Fruit fly (Drosophila melanogaster) whole organism, wandering third instar larva: ENCODE measurements around the gene AP-2alpha.

Experiments
- Hr78 ChIP-seq: fragments of >200 bp; optimal IDR thresholded peaks from 2 replicates; lab custom pipeline; 2017; ENCODE audit warnings: missing biosample characterization, missing genetic modification characterization
- Myc ChIP-seq: fragments of >200 bp; optimal IDR thresholded peaks from 2 replicates; lab custom pipeline; 2017
- OdsH ChIP-seq: fragments of 200-800 bp; sonication (Bioruptor generic); optimal IDR thresholded peaks from 2 replicates; lab custom pipeline; 2016; ENCODE audit warnings: missing biosample characterization, mild to moderate bottlenecking, missing genetic modification characterization
- usp ChIP-seq: fragments of >200 bp; optimal IDR thresholded peaks from 2 replicates; lab custom pipeline; 2017; ENCODE audit warnings: missing biosample characterization, missing genetic modification characterization

- TF ChIP-seq Hr78 (GFP tag; lab: Kevin White, UChicago) (no peak), usp (GFP tag; lab: Kevin White, UChicago) (no peak), OdsH (no peak), Myc (no peak)
These were observed 1.6 kb downstream of the AP-2alpha start for dm6 chr2L:412931-413330.
